Fruit fly (Drosophila melanogaster) whole organism, embryonic: ENCODE results near the gene mRpL3.
A peak's percentile ranks its signal among the peaks of the same experiment; 100 is the strongest.

ENCODE experiments used
- B-H2 ChIP-seq: fragments of 200-800 bp; sonication (Bioruptor generic); optimal IDR thresholded peaks from 2 replicates; lab custom pipeline; 2018; ENCODE audit warnings: missing biosample characterization, mild to moderate bottlenecking, missing genetic modification characterization
- Blimp-1 ChIP-seq: fragments of 200-800 bp; sonication (Bioruptor generic); optimal IDR thresholded peaks from 3 replicates; lab custom pipeline; 2018; ENCODE audit warnings: missing biosample characterization, missing genetic modification characterization, mild to moderate bottlenecking, moderate library complexity, missing genetic modification reagents
- CG10979 ChIP-seq: fragments of 200-800 bp; sonication (Bioruptor generic); optimal IDR thresholded peaks from 2 replicates; lab custom pipeline; 2018; ENCODE audit warnings: missing biosample characterization, mild to moderate bottlenecking, missing genetic modification characterization, moderate library complexity
- CG11247 ChIP-seq: fragments of 200-800 bp; sonication (Bioruptor generic); IDR thresholded peaks from 2 replicates; pipeline ENCODE4 v1.3.6; 2022; ENCODE audit warnings: missing biosample characterization, missing genetic modification characterization
- CG12391 ChIP-seq: fragments of 200-800 bp; sonication (Bioruptor generic); optimal IDR thresholded peaks from 3 replicates; lab custom pipeline; 2018; ENCODE audit warnings: missing biosample characterization, mild to moderate bottlenecking, missing genetic modification characterization, moderate library complexity
- CG13296 ChIP-seq: fragments of 200-800 bp; sonication (Bioruptor generic); optimal IDR thresholded peaks from 3 replicates; lab custom pipeline; 2018; ENCODE audit warnings: missing biosample characterization, mild to moderate bottlenecking, missing genetic modification characterization
- CG13424 ChIP-seq: fragments of 200-800 bp; sonication (Bioruptor generic); optimal IDR thresholded peaks from 2 replicates; lab custom pipeline; 2019; ENCODE audit warnings: missing biosample characterization, mild to moderate bottlenecking, missing genetic modification characterization, moderate library complexity
- CG14667 ChIP-seq: fragments of 200-800 bp; sonication (Bioruptor generic); IDR thresholded peaks from 2 replicates; pipeline ENCODE4 v1.3.6; 2022; ENCODE audit warnings: missing biosample characterization, missing genetic modification characterization
- CG14710 ChIP-seq: fragments of 200-800 bp; sonication (Bioruptor generic); optimal IDR thresholded peaks from 3 replicates; lab custom pipeline; 2019; ENCODE audit warnings: missing biosample characterization, mild to moderate bottlenecking, missing genetic modification characterization, moderate library complexity
- CG15011 ChIP-seq: fragments of 200-800 bp; sonication (Bioruptor generic); optimal IDR thresholded peaks from 3 replicates; lab custom pipeline; 2018; ENCODE audit warnings: missing biosample characterization, mild to moderate bottlenecking, missing genetic modification characterization
- CG15514 ChIP-seq: fragments of 200-800 bp; sonication (Bioruptor generic); optimal IDR thresholded peaks from 3 replicates; lab custom pipeline; 2017; ENCODE audit warnings: missing biosample characterization, missing genetic modification characterization, mild to moderate bottlenecking, moderate library complexity, missing genetic modification reagents
- CG16813 ChIP-seq: fragments of 200-800 bp; sonication (Bioruptor generic); IDR thresholded peaks from 3 replicates; pipeline ENCODE4 v1.3.6; 2022; ENCODE audit warnings: missing biosample characterization, missing genetic modification characterization; ENCODE audit not compliant: partially characterized antibody
- CG17829 ChIP-seq: fragments of 200-800 bp; optimal IDR thresholded peaks from 2 replicates; lab custom pipeline; 2019; ENCODE audit warnings: missing biosample characterization, mild to moderate bottlenecking, missing genetic modification characterization, moderate library complexity
- CG18262 ChIP-seq: fragments of 200-800 bp; optimal IDR thresholded peaks from 3 replicates; lab custom pipeline; 2019; ENCODE audit warnings: missing biosample characterization, mild to moderate bottlenecking, missing genetic modification characterization, moderate library complexity
- CG2116 ChIP-seq: fragments of 200-800 bp; sonication (Bioruptor generic); optimal IDR thresholded peaks from 3 replicates; lab custom pipeline; 2018; ENCODE audit warnings: missing biosample characterization, mild to moderate bottlenecking, missing genetic modification characterization
- CG2120 ChIP-seq: fragments of 200-800 bp; sonication (Bioruptor generic); optimal IDR thresholded peaks from 3 replicates; lab custom pipeline; 2016; ENCODE audit warnings: missing biosample characterization, missing genetic modification characterization
- CG43689 ChIP-seq: fragments of 200-800 bp; sonication (Bioruptor generic); IDR thresholded peaks from 2 replicates; pipeline ENCODE4 v1.3.6; 2022; ENCODE audit warnings: missing biosample characterization, missing genetic modification characterization
- CG8388 ChIP-seq: fragments of 200-800 bp; sonication (Bioruptor generic); optimal IDR thresholded peaks from 2 replicates; lab custom pipeline; 2019; ENCODE audit warnings: missing biosample characterization, mild to moderate bottlenecking, missing genetic modification characterization, moderate library complexity
- CG8924 ChIP-seq: fragments of 200-800 bp; optimal IDR thresholded peaks from 3 replicates; lab custom pipeline; 2019; ENCODE audit warnings: missing biosample characterization, mild to moderate bottlenecking, missing genetic modification characterization, moderate library complexity
- HLH4C ChIP-seq: fragments of 200-800 bp; sonication (Bioruptor generic); IDR thresholded peaks from 3 replicates; pipeline ENCODE4 v1.3.6; 2022; ENCODE audit warnings: missing biosample characterization, missing genetic modification characterization; ENCODE audit not compliant: partially characterized antibody
- Hr3 ChIP-seq: fragments of 200-800 bp; sonication (Bioruptor generic); optimal IDR thresholded peaks from 3 replicates; lab custom pipeline; 2016; ENCODE audit warnings: missing biosample characterization, missing genetic modification characterization
- MBD-R2 ChIP-seq: fragments of 200-800 bp; sonication (Bioruptor generic); IDR thresholded peaks from 2 replicates; pipeline ENCODE4 v1.3.6; 2022; ENCODE audit warnings: missing biosample characterization, missing genetic modification characterization
- Meics ChIP-seq: fragments of 200-800 bp; sonication (Bioruptor generic); optimal IDR thresholded peaks from 2 replicates; lab custom pipeline; 2017; ENCODE audit warnings: missing biosample characterization, mild to moderate bottlenecking, missing genetic modification characterization
- Nf-YA ChIP-seq: fragments of 200-800 bp; sonication (Bioruptor generic); IDR thresholded peaks from 2 replicates; pipeline ENCODE4 v1.3.6; 2022; ENCODE audit warnings: missing biosample characterization, missing genetic modification characterization
- Oaz ChIP-seq: fragments of 200-800 bp; sonication (Bioruptor generic); IDR thresholded peaks from 2 replicates; pipeline ENCODE4 v1.3.6; 2022; ENCODE audit warnings: missing biosample characterization, missing genetic modification characterization
- Opbp ChIP-seq: fragments of 200-800 bp; sonication (Bioruptor generic); IDR thresholded peaks from 3 replicates; pipeline ENCODE4 v1.3.6; 2022; ENCODE audit warnings: missing biosample characterization, missing genetic modification characterization; ENCODE audit not compliant: partially characterized antibody
- PHDP ChIP-seq: fragments of 200-800 bp; sonication (Bioruptor generic); optimal IDR thresholded peaks from 3 replicates; lab custom pipeline; 2018; ENCODE audit warnings: missing biosample characterization, mild to moderate bottlenecking, missing genetic modification characterization, moderate library complexity
- Ptx1 ChIP-seq: fragments of 200-800 bp; sonication (Bioruptor generic); IDR thresholded peaks from 2 replicates; pipeline ENCODE4 v1.3.6; 2022; ENCODE audit warnings: missing biosample characterization, missing genetic modification characterization
- Sry-δ ChIP-seq: fragments of 200-800 bp; sonication (Bioruptor generic); optimal IDR thresholded peaks from 2 replicates; lab custom pipeline; 2016; ENCODE audit warnings: missing biosample characterization, missing genetic modification characterization
- Ssrp ChIP-seq: fragments of 200-800 bp; sonication (Bioruptor generic); optimal IDR thresholded peaks from 2 replicates; lab custom pipeline; 2018; ENCODE audit warnings: missing biosample characterization, mild to moderate bottlenecking, missing genetic modification characterization, moderate library complexity
- Xbp1 ChIP-seq: fragments of 200-800 bp; sonication (Bioruptor generic); optimal IDR thresholded peaks from 3 replicates; lab custom pipeline; 2016; ENCODE audit warnings: missing biosample characterization, mild to moderate bottlenecking, missing genetic modification characterization
- az2 ChIP-seq: fragments of 200-800 bp; sonication (Bioruptor generic); optimal IDR thresholded peaks from 3 replicates; lab custom pipeline; 2016; ENCODE audit warnings: missing biosample characterization, missing genetic modification characterization
- dmrt11E ChIP-seq: fragments of 200-800 bp; sonication (Bioruptor generic); optimal IDR thresholded peaks from 3 replicates; lab custom pipeline; 2018; ENCODE audit warnings: missing biosample characterization, mild to moderate bottlenecking, missing genetic modification characterization, moderate library complexity
- exex ChIP-seq: fragments of 200-800 bp; sonication (Bioruptor generic); optimal IDR thresholded peaks from 4 replicates; lab custom pipeline; 2018; ENCODE audit warnings: missing biosample characterization, mild to moderate bottlenecking, missing genetic modification characterization, moderate library complexity
- gem ChIP-seq: fragments of 200-800 bp; sonication (Bioruptor generic); optimal IDR thresholded peaks from 2 replicates; lab custom pipeline; 2019; ENCODE audit warnings: missing biosample characterization, mild to moderate bottlenecking, missing genetic modification characterization, moderate library complexity
- grau ChIP-seq: fragments of 200-800 bp; optimal IDR thresholded peaks from 3 replicates; lab custom pipeline; 2019; ENCODE audit warnings: missing biosample characterization, mild to moderate bottlenecking, missing genetic modification characterization, moderate library complexity
- inv ChIP-seq: fragments of 200-800 bp; sonication (Bioruptor generic); IDR thresholded peaks from 2 replicates; pipeline ENCODE4 v1.3.6; 2022; ENCODE audit warnings: missing biosample characterization, missing genetic modification characterization; ENCODE audit not compliant: partially characterized antibody
- lmd ChIP-seq: fragments of 200-800 bp; sonication (Bioruptor generic); IDR thresholded peaks from 2 replicates; pipeline ENCODE4 v1.3.6; 2022; ENCODE audit warnings: missing biosample characterization, missing genetic modification characterization
- mam ChIP-seq: fragments of 200-800 bp; sonication (Bioruptor generic); optimal IDR thresholded peaks from 3 replicates; lab custom pipeline; 2016; ENCODE audit warnings: missing biosample characterization, missing genetic modification characterization
- pho ChIP-seq: fragments of 200-800 bp; sonication (Bioruptor generic); optimal IDR thresholded peaks from 2 replicates; lab custom pipeline; 2016; ENCODE audit warnings: missing biosample characterization, missing genetic modification characterization
- ranshi ChIP-seq: fragments of 200-800 bp; sonication (Bioruptor generic); IDR thresholded peaks from 2 replicates; pipeline ENCODE4 v1.3.6; 2022; ENCODE audit warnings: missing biosample characterization, missing genetic modification characterization
- scrt ChIP-seq: fragments of 200-800 bp; sonication (Bioruptor generic); optimal IDR thresholded peaks from 2 replicates; lab custom pipeline; 2018; ENCODE audit warnings: missing biosample characterization, mild to moderate bottlenecking, missing genetic modification characterization, moderate library complexity
- sd ChIP-seq: fragments of 200-800 bp; sonication (Bioruptor generic); optimal IDR thresholded peaks from 3 replicates; lab custom pipeline; 2018; ENCODE audit warnings: missing biosample characterization, mild to moderate bottlenecking, missing genetic modification characterization, moderate library complexity
- sens ChIP-seq: fragments of 200-800 bp; sonication (Bioruptor generic); peaks from one replicate; lab custom pipeline; 2016; ENCODE audit warnings: missing biosample characterization, missing genetic modification characterization
- trem ChIP-seq: fragments of 200-800 bp; optimal IDR thresholded peaks from 3 replicates; lab custom pipeline; 2019; ENCODE audit warnings: missing biosample characterization, mild to moderate bottlenecking, missing genetic modification characterization, moderate library complexity
- unc-4 ChIP-seq: fragments of 200-800 bp; sonication (Bioruptor generic); IDR thresholded peaks from 2 replicates; pipeline ENCODE4 v1.3.6; 2022; ENCODE audit warnings: missing biosample characterization, missing genetic modification characterization; ENCODE audit not compliant: partially characterized antibody
- wek ChIP-seq: fragments of 200-800 bp; sonication (Bioruptor generic); optimal IDR thresholded peaks from 3 replicates; lab custom pipeline; 2018; ENCODE audit warnings: missing biosample characterization, mild to moderate bottlenecking, missing genetic modification characterization, moderate library complexity
- zen ChIP-seq: fragments of 200-800 bp; sonication (Bioruptor generic); optimal IDR thresholded peaks from 3 replicates; lab custom pipeline; 2018; ENCODE audit warnings: missing biosample characterization, mild to moderate bottlenecking, missing genetic modification characterization, moderate library complexity

Gene mRpL3

dm6 chrX:15802880-15803650 lies 42.0 kb downstream of the mRpL3 start (continued):
- TF ChIP-seq Oaz (GFP tag; lab: Robert Waterston, UW) = no peak
- peak; percentile 25 for TF ChIP-seq dmrt11E (tag; lab: Kevin White, UChicago)
- peak; percentile 6 for TF ChIP-seq az2
- peak; percentile 73 for TF ChIP-seq unc-4 (GFP tag; lab: Robert Waterston, UW)
- peak; percentile 70 for TF ChIP-seq inv (GFP tag; lab: Robert Waterston, UW)
- peak; percentile 5 for TF ChIP-seq sens (GFP tag; lab: Kevin White, UChicago)
- peak; percentile 62 for TF ChIP-seq gem (tag; lab: Kevin White, UChicago)
- TF ChIP-seq CG13424 (tag; lab: Kevin White, UChicago) = peak; percentile 34
- peak; percentile 17; the same call in 1 of the 2 replicates for TF ChIP-seq CG11247 (GFP tag; lab: Robert Waterston, UW)
- peak; percentile 28 for TF ChIP-seq CG14710 (tag; lab: Kevin White, UChicago)
- peak; percentile 17 for TF ChIP-seq zen (tag; lab: Kevin White, UChicago)
- peak; percentile 76 for TF ChIP-seq Sry-δ (GFP tag; lab: Kevin White, UChicago)
- TF ChIP-seq CG13296 (GFP tag; lab: Kevin White, UChicago) = peak; percentile 32
- TF ChIP-seq HLH4C = peak; percentile 70
- peak; percentile 47 for TF ChIP-seq CG15514
- TF ChIP-seq CG2116 (GFP tag; lab: Kevin White, UChicago) = peak; percentile 36
- peak; percentile 15 for TF ChIP-seq mam (GFP tag; lab: Kevin White, UChicago)
- no peak for TF ChIP-seq Blimp-1 (GFP tag; lab: Kevin White, UChicago)
- peak; percentile 31 for TF ChIP-seq B-H2
- peak; percentile 31 for TF ChIP-seq CG2120 (GFP tag; lab: Kevin White, UChicago)
- TF ChIP-seq Hr3 (GFP tag; lab: Kevin White, UChicago) = peak; percentile 25
- TF ChIP-seq sd (tag; lab: Kevin White, UChicago) = peak; percentile 30
- peak; percentile 33 for TF ChIP-seq CG17829
- peak; percentile 7 for TF ChIP-seq PHDP
- peak; percentile 14 for TF ChIP-seq scrt (GFP tag; lab: Kevin White, UChicago)
- peak; percentile 36 for TF ChIP-seq CG18262 (tag; lab: Kevin White, UChicago)
- TF ChIP-seq Xbp1 (GFP tag; lab: Kevin White, UChicago) = no peak
- TF ChIP-seq Ptx1 (GFP tag; lab: Robert Waterston, UW) = peak; percentile 39
- TF ChIP-seq CG14667 = no peak
- TF ChIP-seq MBD-R2 (GFP tag; lab: Robert Waterston, UW) = peak; percentile 44
- no peak for TF ChIP-seq pho
- TF ChIP-seq CG10979 (tag; lab: Kevin White, UChicago) = peak; percentile 20
- TF ChIP-seq Nf-YA (GFP tag; lab: Robert Waterston, UW) = no peak
- peak; percentile 37 for TF ChIP-seq grau (tag; lab: Kevin White, UChicago)
- TF ChIP-seq ranshi (GFP tag; lab: Robert Waterston, UW) = 0 out of 2 replicates have a peak, but pooled peaks have one; percentile 3
- TF ChIP-seq lmd (GFP tag; lab: Robert Waterston, UW) = no peak
- TF ChIP-seq CG43689 (GFP tag; lab: Robert Waterston, UW) = no peak
- peak; percentile 11 for TF ChIP-seq trem (tag; lab: Kevin White, UChicago)
- peak; percentile 32 for TF ChIP-seq CG8388 (GFP tag; lab: Kevin White, UChicago)
- no peak for TF ChIP-seq CG15011
- TF ChIP-seq CG8924 (tag; lab: Kevin White, UChicago) = peak; percentile 3
- peak; percentile 76 for TF ChIP-seq CG16813 (GFP tag; lab: Robert Waterston, UW)
- peak; percentile 27 for TF ChIP-seq exex (tag; lab: Kevin White, UChicago)
- TF ChIP-seq Ssrp (tag; lab: Kevin White, UChicago) = no peak
- TF ChIP-seq wek (GFP tag; lab: Kevin White, UChicago) = no peak
- peak; percentile 34 for TF ChIP-seq CG12391
- peak; percentile 52 for TF ChIP-seq Meics
- peak; percentile 88; the same call in 2 of the 3 replicates for TF ChIP-seq Opbp (GFP tag; lab: Robert Waterston, UW)
